Worm (Caenorhabditis elegans): ENCODE data around the gene ttr-34.
A peak's percentile ranks its signal among the peaks of the same experiment; 100 is the strongest.

The ttr-34 gene

ce11 chrX:13174437-13174836 lies 34.8 kb downstream of the ttr-34 start:
- TF ChIP-seq ceh-83 (GFP tag; optimal IDR thresholded peaks at IDR 0.05) (no peak), unc-62 (GFP tag; optimal IDR thresholded peaks at IDR 0.05) (no peak), hlh-1 (tag; optimal IDR thresholded peaks at IDR 0.05) (peak; percentile 58)

ce11 chrX:13178347-13178746 lies 38.8 kb downstream of the ttr-34 start, which contains the start of gene nlp-3:
nlp-3 (minus strand) TSS chrX:13178447.
- TF ChIP-seq lin-32 (GFP tag; optimal IDR thresholded peaks at IDR 0.05) = no peak
- no peak for TF ChIP-seq pha-4 (tag; optimal IDR thresholded peaks at IDR 0.05)
- TF ChIP-seq snpc-4 (tag; optimal IDR thresholded peaks at IDR 0.05) = no peak
- no peak for TF ChIP-seq M03D4.4 (tag; optimal IDR thresholded peaks at IDR 0.05)
- TF ChIP-seq zip-8 (tag; optimal IDR thresholded peaks at IDR 0.05) = no peak
- TF ChIP-seq ces-1 (GFP tag; optimal IDR thresholded peaks at IDR 0.05) = no peak
- no peak for TF ChIP-seq flh-1 (GFP tag; optimal IDR thresholded peaks at IDR 0.05)
- no peak for TF ChIP-seq unc-39 (tag; optimal IDR thresholded peaks at IDR 0.05)
- TF ChIP-seq nhr-76 (tag; optimal IDR thresholded peaks at IDR 0.05) = no peak
- TF ChIP-seq sptf-1 (tag; optimal IDR thresholded peaks at IDR 0.05) = no peak
- TF ChIP-seq mls-2 (tag; optimal IDR thresholded peaks at IDR 0.05) = no peak
- no peak for TF ChIP-seq elt-3 (tag; optimal IDR thresholded peaks at IDR 0.05)
- TF ChIP-seq nhr-237 (tag; optimal IDR thresholded peaks at IDR 0.05) = no peak
- no peak for TF ChIP-seq drap-1 (GFP tag; optimal IDR thresholded peaks at IDR 0.05)
- no peak for TF ChIP-seq lin-13 (tag; optimal IDR thresholded peaks at IDR 0.05)

- TF ChIP-seq ceh-83 (GFP tag; optimal IDR thresholded peaks at IDR 0.05) (no peak), mep-1 (tag; optimal IDR thresholded peaks at IDR 0.05) (no peak), sem-2 (GFP tag; optimal IDR thresholded peaks at IDR 0.05) (no peak), flh-1 (GFP tag; optimal IDR thresholded peaks at IDR 0.05) (no peak), lsy-2 (tag; optimal IDR thresholded peaks at IDR 0.05) (no peak)
Measured at ce11 chrX:13182012-13182411, 42.4 kb downstream of the ttr-34 start.

- no peak for TF ChIP-seq sptf-1 (tag; optimal IDR thresholded peaks at IDR 0.05)
- TF ChIP-seq ham-2 (GFP tag; optimal IDR thresholded peaks at IDR 0.05) = no peak
Measured at ce11 chrX:13189861-13190260, 50.3 kb downstream of the ttr-34 start, which contains the start of gene cwp-5. cwp-5 (minus strand) TSS chrX:13189961.
